Fruit fly (Drosophila melanogaster) whole organism, prepupa: Measurements from ENCODE around the gene Nse4.
A peak's percentile ranks its signal among the peaks of the same experiment; 100 is the strongest.

Source experiments
- CG10631 ChIP-seq: fragments of 200-800 bp; sonication (Bioruptor generic); optimal IDR thresholded peaks from 2 replicates; lab custom pipeline; 2016; ENCODE audit warnings: missing biosample characterization, missing genetic modification characterization
- CG11294 ChIP-seq: fragments of 200-800 bp; sonication (Bioruptor generic); IDR thresholded peaks from 2 replicates; pipeline ENCODE4 v1.3.6; 2022; ENCODE audit warnings: missing biosample characterization, missing genetic modification characterization
- CG11762 ChIP-seq: fragments of 200-800 bp; sonication (Bioruptor generic); optimal IDR thresholded peaks from 3 replicates; lab custom pipeline; 2016; ENCODE audit warnings: missing biosample characterization, missing genetic modification characterization; ENCODE audit not compliant: insufficient read depth
- CG11902 ChIP-seq: fragments of 200-800 bp; sonication (Bioruptor generic); optimal IDR thresholded peaks from 3 replicates; lab custom pipeline; 2016; ENCODE audit warnings: missing biosample characterization, missing genetic modification characterization
- CG15336 ChIP-seq: fragments of 200-800 bp; sonication (Bioruptor generic); IDR thresholded peaks from 2 replicates; pipeline ENCODE4 v1.3.6; 2022; ENCODE audit warnings: missing biosample characterization, missing genetic modification characterization
- CG1621 ChIP-seq: fragments of 200-800 bp; sonication (Bioruptor generic); optimal IDR thresholded peaks from 3 replicates; lab custom pipeline; 2018; ENCODE audit warnings: missing biosample characterization, mild to moderate bottlenecking, missing genetic modification characterization
- CG16779 ChIP-seq: fragments of 200-800 bp; sonication (Bioruptor generic); optimal IDR thresholded peaks from 3 replicates; lab custom pipeline; 2017; ENCODE audit warnings: missing biosample characterization, mild to moderate bottlenecking, missing genetic modification characterization
- CG3032 ChIP-seq: fragments of 200-800 bp; optimal IDR thresholded peaks from 2 replicates; lab custom pipeline; 2019; ENCODE audit warnings: missing biosample characterization, mild to moderate bottlenecking, missing genetic modification characterization, moderate library complexity
- CG31627 ChIP-seq: fragments of 200-800 bp; sonication (Bioruptor generic); optimal IDR thresholded peaks from 3 replicates; lab custom pipeline; 2016; ENCODE audit warnings: missing biosample characterization, missing genetic modification characterization
- CG32006 ChIP-seq: fragments of 200-800 bp; sonication (Bioruptor generic); optimal IDR thresholded peaks from 3 replicates; lab custom pipeline; 2017; ENCODE audit warnings: missing biosample characterization, mild to moderate bottlenecking, missing genetic modification characterization
- CG4318 ChIP-seq: fragments of 200-800 bp; sonication (Bioruptor generic); optimal IDR thresholded peaks from 3 replicates; lab custom pipeline; 2017; ENCODE audit warnings: missing biosample characterization, mild to moderate bottlenecking, missing genetic modification characterization
- CG6792 ChIP-seq: fragments of 200-800 bp; sonication (Bioruptor generic); optimal IDR thresholded peaks from 3 replicates; lab custom pipeline; 2016; ENCODE audit warnings: missing biosample characterization, missing genetic modification characterization
- CG6808 ChIP-seq: fragments of 200-800 bp; sonication (Bioruptor generic); optimal IDR thresholded peaks from 3 replicates; lab custom pipeline; 2017; ENCODE audit warnings: missing biosample characterization, missing genetic modification characterization, mild to moderate bottlenecking, moderate library complexity, missing genetic modification reagents
- CG6854 ChIP-seq: fragments of 200-800 bp; sonication (Bioruptor generic); optimal IDR thresholded peaks from 2 replicates; lab custom pipeline; 2017; ENCODE audit warnings: missing biosample characterization, mild to moderate bottlenecking, missing genetic modification characterization
- CG7368 ChIP-seq: fragments of 200-800 bp; sonication (Bioruptor generic); optimal IDR thresholded peaks from 3 replicates; lab custom pipeline; 2016; ENCODE audit warnings: missing biosample characterization, missing genetic modification characterization
- CG8119 ChIP-seq: fragments of 200-800 bp; sonication (Bioruptor generic); IDR thresholded peaks from 3 replicates; pipeline ENCODE4 v1.3.6; 2022; ENCODE audit warnings: missing biosample characterization, missing genetic modification characterization
- CG8319 ChIP-seq: fragments of 200-800 bp; sonication (Bioruptor generic); optimal IDR thresholded peaks from 3 replicates; lab custom pipeline; 2016; ENCODE audit warnings: missing biosample characterization, missing genetic modification characterization
- CG9139 ChIP-seq: fragments of 200-800 bp; sonication (Bioruptor generic); optimal IDR thresholded peaks from 3 replicates; lab custom pipeline; 2017; ENCODE audit warnings: missing biosample characterization, mild to moderate bottlenecking, missing genetic modification characterization
- Eip93F ChIP-seq: fragments of 200-800 bp; sonication (Bioruptor generic); optimal IDR thresholded peaks from 2 replicates; lab custom pipeline; 2016; ENCODE audit warnings: missing biosample characterization, mild to moderate bottlenecking, missing genetic modification characterization
- Ets96B ChIP-seq: fragments of 200-800 bp; optimal IDR thresholded peaks from 2 replicates; lab custom pipeline; 2019; ENCODE audit warnings: missing biosample characterization, mild to moderate bottlenecking, missing genetic modification characterization, moderate library complexity
- Gug ChIP-seq: fragments of 200-800 bp; sonication (Bioruptor generic); IDR thresholded peaks from 2 replicates; pipeline ENCODE4 v1.3.6; 2022; ENCODE audit warnings: missing biosample characterization, missing genetic modification characterization
- Hr39 ChIP-seq: fragments of 200-800 bp; sonication (Bioruptor generic); optimal IDR thresholded peaks from 2 replicates; lab custom pipeline; 2016; ENCODE audit warnings: missing biosample characterization, missing genetic modification characterization
- Hr4 ChIP-seq: fragments of 200-800 bp; sonication (Bioruptor generic); optimal IDR thresholded peaks from 3 replicates; lab custom pipeline; 2016; ENCODE audit warnings: missing biosample characterization, missing genetic modification characterization
- Lpt ChIP-seq: fragments of 200-800 bp; sonication (Bioruptor generic); optimal IDR thresholded peaks from 3 replicates; lab custom pipeline; 2016; ENCODE audit warnings: missing biosample characterization, missing genetic modification characterization
- Met ChIP-seq: fragments of 200-800 bp; sonication (Bioruptor generic); optimal IDR thresholded peaks from 3 replicates; lab custom pipeline; 2016; ENCODE audit warnings: missing biosample characterization, missing genetic modification characterization
- Smox ChIP-seq: fragments of 200-800 bp; sonication (Bioruptor generic); optimal IDR thresholded peaks from 3 replicates; lab custom pipeline; 2016; ENCODE audit warnings: missing biosample characterization, missing genetic modification characterization
- Sox102F ChIP-seq: fragments of 200-800 bp; sonication (Bioruptor generic); optimal IDR thresholded peaks from 2 replicates; lab custom pipeline; 2016; ENCODE audit warnings: missing biosample characterization, mild to moderate bottlenecking, missing genetic modification characterization
- Sox14 ChIP-seq: fragments of 200-800 bp; sonication (Bioruptor generic); optimal IDR thresholded peaks from 3 replicates; lab custom pipeline; 2016; ENCODE audit warnings: missing biosample characterization, missing genetic modification characterization
- Sox15 ChIP-seq: fragments of 200-800 bp; sonication (Bioruptor generic); optimal IDR thresholded peaks from 3 replicates; lab custom pipeline; 2016; ENCODE audit warnings: missing biosample characterization, missing genetic modification characterization
- achi ChIP-seq: fragments of 200-800 bp; sonication (Bioruptor generic); optimal IDR thresholded peaks from 3 replicates; lab custom pipeline; 2016; ENCODE audit warnings: missing biosample characterization, missing genetic modification characterization
- cyc ChIP-seq: fragments of 200-800 bp; sonication (Bioruptor generic); optimal IDR thresholded peaks from 3 replicates; lab custom pipeline; 2016; ENCODE audit warnings: missing biosample characterization, missing genetic modification characterization
- dsx ChIP-seq: fragments of 200-800 bp; optimal IDR thresholded peaks from 3 replicates; lab custom pipeline; 2019; ENCODE audit warnings: missing biosample characterization, mild to moderate bottlenecking, missing genetic modification characterization, moderate library complexity; ENCODE audit not compliant: poor library complexity, severe bottlenecking
- eg ChIP-seq: fragments of 200-800 bp; sonication (Bioruptor generic); IDR thresholded peaks from 3 replicates; pipeline ENCODE4 v1.3.6; 2022; ENCODE audit warnings: missing biosample characterization, missing genetic modification characterization
- esn ChIP-seq: fragments of 200-800 bp; sonication (Bioruptor generic); optimal IDR thresholded peaks from 2 replicates; lab custom pipeline; 2016; ENCODE audit warnings: missing biosample characterization, mild to moderate bottlenecking, missing genetic modification characterization, moderate library complexity
- fd59A ChIP-seq: fragments of 200-800 bp; sonication (Bioruptor generic); optimal IDR thresholded peaks from 2 replicates; lab custom pipeline; 2017; ENCODE audit warnings: missing biosample characterization, mild to moderate bottlenecking, missing genetic modification characterization, missing genetic modification reagents
- fkh ChIP-seq: fragments of 200-800 bp; sonication (Bioruptor generic); optimal IDR thresholded peaks from 3 replicates; lab custom pipeline; 2017; ENCODE audit warnings: missing biosample characterization, mild to moderate bottlenecking, missing genetic modification characterization, moderate library complexity
- lz ChIP-seq: fragments of 200-800 bp; sonication (Bioruptor generic); optimal IDR thresholded peaks from 3 replicates; lab custom pipeline; 2016; ENCODE audit warnings: missing biosample characterization, missing genetic modification characterization
- spab ChIP-seq: fragments of 200-800 bp; sonication (Bioruptor generic); optimal IDR thresholded peaks from 2 replicates; lab custom pipeline; 2017; ENCODE audit warnings: missing biosample characterization, mild to moderate bottlenecking, missing genetic modification characterization, missing genetic modification reagents
- ss ChIP-seq, 2 experiments: fragments of 200-800 bp; sonication (Bioruptor generic); optimal IDR thresholded peaks; 2 replicates in 1 of 2; 3 replicates in 1 of 2; lab custom pipeline; 2017 to 2018; ENCODE audit warnings: mild to moderate bottlenecking in 2 of 2, missing biosample characterization in 2 of 2, missing genetic modification characterization in 2 of 2, moderate library complexity in 1 of 2

The Nse4 gene

DNA sequence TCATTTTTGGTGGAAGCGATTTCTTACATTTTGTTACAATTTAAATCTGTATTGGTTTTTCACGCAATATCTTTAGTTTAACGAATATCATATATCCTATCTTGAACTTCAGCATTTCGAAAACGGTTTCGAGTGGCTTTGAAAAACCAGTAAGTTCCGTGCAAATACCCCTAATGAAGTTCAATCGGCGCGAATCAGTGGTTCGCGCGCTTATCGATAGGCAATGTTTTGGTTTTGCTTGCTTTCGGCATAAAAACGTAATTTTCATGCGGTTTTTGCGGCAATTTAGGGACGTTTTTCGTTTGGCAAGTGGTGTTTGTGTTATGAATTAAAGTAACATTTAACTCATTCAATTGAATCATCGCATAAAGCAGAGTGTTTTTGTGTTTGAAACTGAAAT is 37.6 kb downstream of the Nse4 start, which contains the start of gene RluA-2:
RluA-2 (plus strand) TSS at position 195 of the 400 bp plus-strand sequence.
- no peak for TF ChIP-seq CG4318 (GFP tag; lab: Kevin White, UChicago)
- no peak for TF ChIP-seq CG8319 (GFP tag; lab: Kevin White, UChicago)
- TF ChIP-seq cyc (GFP tag; lab: Kevin White, UChicago): no peak
- TF ChIP-seq dsx (GFP tag; lab: Kevin White, UChicago): no peak
- TF ChIP-seq Lpt (GFP tag; lab: Kevin White, UChicago): no peak
- TF ChIP-seq CG11762 (GFP tag; lab: Kevin White, UChicago): no peak
- TF ChIP-seq CG8119: no peak
- TF ChIP-seq eg: no peak
- no peak for TF ChIP-seq Hr4
- TF ChIP-seq CG15336 (GFP tag; lab: Robert Waterston, UW): no peak
- TF ChIP-seq spab (GFP tag; lab: Kevin White, UChicago): no peak
- TF ChIP-seq Sox102F (GFP tag; lab: Kevin White, UChicago): no peak
- TF ChIP-seq CG10631 (GFP tag; lab: Kevin White, UChicago): no peak
- TF ChIP-seq Met: no peak
- no peak for TF ChIP-seq achi (GFP tag; lab: Kevin White, UChicago)

DNA sequence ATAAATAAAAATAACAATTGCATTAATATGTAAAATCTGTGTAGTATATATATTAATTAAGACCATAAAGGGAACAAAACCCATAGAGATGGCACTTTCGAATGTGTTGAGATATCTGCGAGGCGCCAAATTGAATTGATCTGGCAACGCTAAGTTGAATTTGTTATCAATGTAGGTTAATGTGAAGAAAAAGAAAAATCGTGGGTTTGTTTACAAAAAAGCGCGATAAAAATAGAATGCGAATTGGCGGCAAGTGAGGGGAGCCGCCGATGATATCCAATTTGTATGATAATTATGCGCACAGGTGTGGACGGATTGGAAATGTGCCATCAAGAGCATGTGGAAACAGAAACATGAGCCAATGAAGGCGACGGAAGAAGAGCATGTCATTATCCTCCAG is 40.6 kb downstream of the Nse4 start:
- TF ChIP-seq CG11294 (GFP tag; lab: Robert Waterston, UW) (no peak), CG32006 (GFP tag; lab: Kevin White, UChicago) (no peak), fkh (GFP tag; lab: Kevin White, UChicago) (peak; percentile 59), CG15336 (GFP tag; lab: Robert Waterston, UW) (peak; percentile 33; the same call in 1 of the 2 replicates), CG16779 (no peak), CG8119 (peak; percentile 31; the same call in 1 of the 3 replicates), CG1621 (tag; lab: Kevin White, UChicago) (no peak), Sox14 (GFP tag; lab: Kevin White, UChicago) (no peak)
- TF ChIP-seq, all 60 proteins: peak for 3

DNA sequence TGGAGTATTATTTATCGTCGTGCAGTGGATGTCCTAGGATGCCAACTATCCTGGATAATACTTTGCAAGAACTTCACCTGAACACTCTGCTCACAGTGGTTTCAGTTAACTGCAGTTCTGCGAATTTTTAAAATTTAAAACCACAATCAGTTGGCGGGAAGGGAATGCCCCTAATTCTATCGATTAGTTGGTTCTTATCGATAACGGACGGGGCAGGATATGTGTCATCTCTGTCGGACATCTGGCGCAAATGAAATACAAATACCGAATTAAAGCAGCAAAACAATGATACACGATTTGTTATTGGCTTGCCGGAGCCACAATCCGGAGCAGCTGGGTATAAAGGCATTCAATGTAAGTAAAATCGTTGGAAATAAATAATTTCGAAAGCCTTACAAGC is 43.8 kb downstream of the Nse4 start, which contains the start of gene Grip75:
Grip75 (plus strand) TSS at position 223 of the 400 bp plus-strand sequence.
- TF ChIP-seq Ets96B (tag; lab: Kevin White, UChicago): no peak
- no peak for TF ChIP-seq Smox (GFP tag; lab: Kevin White, UChicago)
- TF ChIP-seq Hr39 (GFP tag; lab: Kevin White, UChicago): no peak
- no peak for TF ChIP-seq CG6792 (GFP tag; lab: Kevin White, UChicago)
- TF ChIP-seq dsx (GFP tag; lab: Kevin White, UChicago): no peak
- no peak for TF ChIP-seq CG3032 (tag; lab: Kevin White, UChicago)
- no peak for TF ChIP-seq CG7368 (GFP tag; lab: Kevin White, UChicago)
- no peak for TF ChIP-seq CG6808
- TF ChIP-seq Sox15 (GFP tag; lab: Kevin White, UChicago): no peak

DNA sequence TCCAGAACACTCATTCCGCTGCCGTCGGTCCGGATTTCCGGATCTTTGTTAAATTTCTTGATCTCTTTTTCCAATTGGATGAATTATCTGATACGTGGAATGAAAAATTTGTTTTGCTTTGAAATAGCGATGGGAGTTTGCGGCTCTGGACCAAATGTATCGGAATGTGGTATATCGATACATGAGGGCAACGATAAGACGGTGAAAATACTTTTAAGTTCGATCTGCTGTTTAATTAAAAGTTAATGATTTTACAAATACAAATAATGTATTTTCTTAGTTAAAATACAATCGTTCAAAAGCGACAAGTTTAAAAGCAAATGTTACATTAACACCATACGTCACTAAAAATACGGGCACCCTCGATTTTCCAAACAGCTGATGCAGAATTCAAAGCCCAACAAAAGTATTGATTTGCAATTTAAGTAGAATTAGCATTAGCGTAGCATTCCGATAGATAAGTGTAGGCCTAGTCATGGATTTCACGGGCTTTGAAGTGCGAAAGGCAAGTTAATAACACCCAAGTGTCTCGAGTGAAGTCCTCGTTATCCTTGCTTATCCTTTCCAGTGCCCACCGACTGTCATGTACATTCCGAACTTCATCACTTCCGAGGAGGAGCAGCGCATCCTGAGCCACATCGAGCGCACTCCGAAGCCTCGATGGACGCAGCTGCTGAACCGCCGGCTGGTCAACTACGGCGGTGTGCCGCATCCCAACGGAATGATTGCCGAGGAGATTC is 49.4 kb downstream of the Nse4 start, which contains the start of the genes Cog4 and CG6144:
Cog4 (minus strand) TSS at position 139 of the 740 bp plus-strand sequence.
CG6144 (plus strand) TSS at position 211 of the 740 bp plus-strand sequence.
- TF ChIP-seq CG31627: no peak
- no peak for TF ChIP-seq CG6854 (GFP tag; lab: Kevin White, UChicago)
- TF ChIP-seq lz (GFP tag; lab: Kevin White, UChicago): peak; percentile 70
- TF ChIP-seq Eip93F: peak; percentile 47
- no peak for TF ChIP-seq Sox15 (GFP tag; lab: Kevin White, UChicago)
- TF ChIP-seq ss (GFP tag; optimal IDR thresholded peaks at IDR 0.05; lab: Kevin White, UChicago): no peak
- no peak for TF ChIP-seq Smox (GFP tag; lab: Kevin White, UChicago)
- TF ChIP-seq esn (GFP tag; lab: Kevin White, UChicago): peak; percentile 45
- no peak for TF ChIP-seq Gug (GFP tag; lab: Robert Waterston, UW)
- TF ChIP-seq CG9139 (GFP tag; lab: Kevin White, UChicago): no peak
- TF ChIP-seq CG11902 (GFP tag; lab: Kevin White, UChicago): no peak
- TF ChIP-seq fd59A (GFP tag; lab: Kevin White, UChicago): no peak
- no peak for TF ChIP-seq eg
